Worm (Caenorhabditis elegans): ENCODE measurements around the gene R04A9.6.

DNA sequence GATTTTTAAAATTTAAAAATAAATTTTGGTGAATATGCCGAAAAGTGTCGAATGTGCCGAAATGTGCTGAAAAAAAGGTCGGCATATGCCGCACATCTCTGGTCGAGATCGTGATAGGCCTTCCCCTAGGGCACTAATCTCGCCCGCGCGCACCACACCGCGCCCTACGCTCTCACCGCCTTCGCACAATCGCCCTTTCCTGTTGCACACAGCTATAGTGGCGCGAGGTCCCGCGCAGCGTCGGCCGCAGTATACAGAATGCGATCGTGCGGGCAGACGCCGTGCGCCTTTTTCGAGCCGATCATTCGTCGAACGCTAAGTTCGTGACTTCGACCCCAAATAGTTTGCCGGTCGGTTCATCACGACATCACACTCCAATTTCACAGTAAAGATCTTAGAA is 2.2 kb downstream of the R04A9.6 start:
- TF ChIP-seq ama-1 (optimal IDR thresholded peaks at IDR 0.05) (no peak), pqm-1 (tag; optimal IDR thresholded peaks at IDR 0.05) (no peak)
